Fruit fly (Drosophila melanogaster) whole organism, wandering third instar larva: ENCODE results near the gene mRpS26.

Experiments used
- Abd-B ChIP-seq: fragments of >200 bp; optimal IDR thresholded peaks from 2 replicates; lab custom pipeline; 2017; ENCODE audit warnings: missing biosample characterization, missing genetic modification characterization
- CG32264 ChIP-seq: fragments of 200-800 bp; sonication (Bioruptor generic); optimal IDR thresholded peaks from 2 replicates; lab custom pipeline; 2016; ENCODE audit warnings: missing biosample characterization, missing genetic modification characterization
- CG9705 ChIP-seq: fragments of 200-800 bp; sonication (Bioruptor generic); optimal IDR thresholded peaks from 2 replicates; lab custom pipeline; 2018; ENCODE audit warnings: missing biosample characterization, mild to moderate bottlenecking, missing genetic modification characterization
- CrebA ChIP-seq: fragments of 200-800 bp; sonication (Bioruptor generic); optimal IDR thresholded peaks from 2 replicates; lab custom pipeline; 2016; ENCODE audit warnings: missing biosample characterization, mild to moderate bottlenecking, missing genetic modification characterization, borderline replicate concordance
- Dfd ChIP-seq: fragments of >200 bp; optimal IDR thresholded peaks from 2 replicates; lab custom pipeline; 2017; ENCODE audit warnings: missing biosample characterization, missing genetic modification characterization
- Dif ChIP-seq: fragments of 200-275, 200-300 bp; sonication (Bioruptor generic); optimal IDR thresholded peaks from 2 replicates; lab custom pipeline; 2018; ENCODE audit warnings: missing biosample characterization, missing genetic modification characterization; ENCODE audit not compliant: partially characterized antibody
- GATAd ChIP-seq: sonication (Bioruptor generic); optimal IDR thresholded peaks from 2 replicates; lab custom pipeline; 2016; ENCODE audit warnings: missing biosample characterization, missing genetic modification characterization
- HLH106 ChIP-seq: fragments of 200-800 bp; optimal IDR thresholded peaks from 3 replicates; lab custom pipeline; 2019; ENCODE audit warnings: missing biosample characterization, mild to moderate bottlenecking, missing genetic modification characterization, moderate library complexity
- Hnf4 ChIP-seq: fragments of 200-800 bp; sonication (Bioruptor generic); optimal IDR thresholded peaks from 2 replicates; lab custom pipeline; 2016; ENCODE audit warnings: missing biosample characterization, mild to moderate bottlenecking, missing genetic modification characterization
- Hr78 ChIP-seq: fragments of >200 bp; optimal IDR thresholded peaks from 2 replicates; lab custom pipeline; 2017; ENCODE audit warnings: missing biosample characterization, missing genetic modification characterization
- Hr83 ChIP-seq: fragments of 200-300 bp; sonication (Bioruptor generic); optimal IDR thresholded peaks from 2 replicates; lab custom pipeline; 2016; ENCODE audit warnings: missing biosample characterization, mild to moderate bottlenecking, missing genetic modification characterization, moderate library complexity; ENCODE audit not compliant: poor library complexity, severe bottlenecking
- Jra ChIP-seq: sonication (Bioruptor generic); optimal IDR thresholded peaks from 2 replicates; lab custom pipeline; 2016; ENCODE audit warnings: missing biosample characterization, missing genetic modification characterization
- Mio ChIP-seq: sonication (Bioruptor generic); optimal IDR thresholded peaks from 2 replicates; lab custom pipeline; 2016; ENCODE audit warnings: missing biosample characterization, missing genetic modification characterization
- Myc ChIP-seq: fragments of >200 bp; optimal IDR thresholded peaks from 2 replicates; lab custom pipeline; 2017
- N ChIP-seq: fragments of >200 bp; optimal IDR thresholded peaks from 2 replicates; lab custom pipeline; 2018; ENCODE audit warnings: missing biosample characterization, missing external identifiers, missing genetic modification characterization
- OdsH ChIP-seq: fragments of 200-800 bp; sonication (Bioruptor generic); optimal IDR thresholded peaks from 2 replicates; lab custom pipeline; 2016; ENCODE audit warnings: missing biosample characterization, mild to moderate bottlenecking, missing genetic modification characterization
- Rel ChIP-seq, 2 experiments: fragments of 200-800 bp; sonication (Bioruptor generic) in 1 of 2; optimal IDR thresholded peaks; 2 replicates in 1 of 2; 3 replicates in 1 of 2; lab custom pipeline; 2016 to 2019; ENCODE audit warnings: mild to moderate bottlenecking in 2 of 2, missing biosample characterization in 2 of 2, missing genetic modification characterization in 2 of 2, moderate library complexity in 1 of 2
- Sp1 ChIP-seq: fragments of 200-800 bp; sonication (Bioruptor generic); optimal IDR thresholded peaks from 3 replicates; lab custom pipeline; 2019; ENCODE audit warnings: missing biosample characterization, mild to moderate bottlenecking, missing genetic modification characterization, moderate library complexity
- Vsx2 ChIP-seq: fragments of 200-300, 225-300 bp; sonication (Bioruptor generic); optimal IDR thresholded peaks from 2 replicates; lab custom pipeline; 2018; ENCODE audit warnings: missing biosample characterization, missing genetic modification characterization; ENCODE audit not compliant: partially characterized antibody
- br ChIP-seq: fragments of 200-800 bp; sonication (Bioruptor generic); optimal IDR thresholded peaks from 2 replicates; lab custom pipeline; 2016; ENCODE audit warnings: missing biosample characterization, missing genetic modification characterization
- brk ChIP-seq: fragments of 200-800 bp; sonication (Bioruptor generic); optimal IDR thresholded peaks from 2 replicates; lab custom pipeline; 2016; ENCODE audit warnings: missing biosample characterization, mild to moderate bottlenecking, missing genetic modification characterization
- dl ChIP-seq, 2 experiments: fragments of 175-275, 200-275 bp in 1 of 2; fragments of 200-275 bp in 1 of 2; sonication (Bioruptor generic); optimal IDR thresholded peaks; lab custom pipeline; 2018; ENCODE audit warnings: mild to moderate bottlenecking in 2 of 2, missing biosample characterization in 2 of 2, missing genetic modification characterization in 2 of 2, moderate library complexity in 2 of 2; ENCODE audit not compliant: partially characterized antibody in 2 of 2, insufficient read depth in 1 of 2
- dmrt93B ChIP-seq: fragments of 200-800 bp; sonication (Bioruptor generic); optimal IDR thresholded peaks from 2 replicates; lab custom pipeline; 2018; ENCODE audit warnings: missing biosample characterization, mild to moderate bottlenecking, missing genetic modification characterization
- dsf ChIP-seq: sonication (Bioruptor generic); optimal IDR thresholded peaks from 2 replicates; lab custom pipeline; 2016; ENCODE audit warnings: missing biosample characterization, missing genetic modification characterization, borderline replicate concordance
- ey ChIP-seq: fragments of 200-800 bp; sonication (Bioruptor generic); optimal IDR thresholded peaks from 2 replicates; lab custom pipeline; 2016; ENCODE audit warnings: missing biosample characterization, missing genetic modification characterization
- foxo ChIP-seq, 2 experiments: fragments of 200-800 bp; sonication (Bioruptor generic); optimal IDR thresholded peaks; 2 replicates in 1 of 2; 3 replicates in 1 of 2; lab custom pipeline; 2016 to 2017; ENCODE audit warnings: missing biosample characterization in 2 of 2, missing genetic modification characterization in 2 of 2
- fru ChIP-seq: fragments of 200-800 bp; sonication (Bioruptor generic); optimal IDR thresholded peaks from 3 replicates; lab custom pipeline; 2016; ENCODE audit warnings: missing biosample characterization, mild to moderate bottlenecking, missing genetic modification characterization
- h ChIP-seq: fragments of 200-800 bp; sonication (Bioruptor generic); optimal IDR thresholded peaks from 3 replicates; lab custom pipeline; 2016; ENCODE audit warnings: missing biosample characterization, mild to moderate bottlenecking, missing genetic modification characterization
- jim ChIP-seq: fragments of 175-275, 200-325 bp; sonication (Bioruptor generic); optimal IDR thresholded peaks from 2 replicates; lab custom pipeline; 2016; ENCODE audit warnings: missing biosample characterization, mild to moderate bottlenecking, missing genetic modification characterization
- lola ChIP-seq: fragments of >200 bp; optimal IDR thresholded peaks from 2 replicates; lab custom pipeline; 2017; ENCODE audit warnings: missing biosample characterization, missing genetic modification characterization
- pan ChIP-seq: fragments of >200 bp; optimal IDR thresholded peaks from 2 replicates; lab custom pipeline; 2017
- psq ChIP-seq: fragments of 200-800 bp; sonication (Bioruptor generic); optimal IDR thresholded peaks from 3 replicates; lab custom pipeline; 2017; ENCODE audit warnings: missing biosample characterization, mild to moderate bottlenecking, missing genetic modification characterization, moderate library complexity
- rgr ChIP-seq: fragments of 200-800 bp; sonication (Bioruptor generic); optimal IDR thresholded peaks from 3 replicates; lab custom pipeline; 2016; ENCODE audit warnings: missing biosample characterization, mild to moderate bottlenecking, missing genetic modification characterization
- sage ChIP-seq: fragments of 200-800 bp; sonication (Bioruptor generic); optimal IDR thresholded peaks from 2 replicates; lab custom pipeline; 2016; ENCODE audit warnings: missing biosample characterization, mild to moderate bottlenecking, missing genetic modification characterization
- sv ChIP-seq: fragments of 200-800 bp; sonication (Bioruptor generic); optimal IDR thresholded peaks from 3 replicates; lab custom pipeline; 2016; ENCODE audit warnings: missing biosample characterization, missing genetic modification characterization
- tai ChIP-seq: sonication (Bioruptor generic); optimal IDR thresholded peaks from 2 replicates; lab custom pipeline; 2016; ENCODE audit warnings: missing biosample characterization, missing genetic modification characterization
- usp ChIP-seq: fragments of >200 bp; optimal IDR thresholded peaks from 2 replicates; lab custom pipeline; 2017; ENCODE audit warnings: missing biosample characterization, missing genetic modification characterization
- woc ChIP-seq: sonication (Bioruptor generic); optimal IDR thresholded peaks from 2 replicates; lab custom pipeline; 2016; ENCODE audit warnings: missing biosample characterization, mild to moderate bottlenecking, missing genetic modification characterization

mRpS26 gene

DNA sequence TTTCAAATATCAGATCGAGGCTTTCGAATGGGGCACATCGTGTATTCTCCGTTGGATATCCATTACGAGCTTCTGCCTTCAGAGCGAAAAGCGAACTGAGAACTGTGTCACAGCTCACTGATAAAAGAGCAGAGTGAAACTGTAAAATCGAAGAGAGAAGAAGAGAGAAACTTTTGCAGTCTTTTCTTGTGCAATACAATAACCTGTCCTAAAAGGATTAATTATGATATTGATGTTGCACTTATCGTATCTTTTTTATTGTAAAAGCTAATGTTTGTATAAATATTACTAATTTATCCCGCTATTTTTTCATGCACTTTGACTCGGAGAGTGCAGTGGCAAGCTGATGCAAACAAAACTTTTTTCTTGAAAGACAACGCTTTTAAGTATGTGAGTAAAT lies 31.4 kb upstream of the mRpS26 start:
- TF ChIP-seq GATAd (GFP tag; lab: Kevin White, UChicago) (no peak), usp (no peak), fru (GFP tag; lab: Kevin White, UChicago) (no peak), ey (GFP tag; lab: Kevin White, UChicago) (no peak), lola (GFP tag; lab: Kevin White, UChicago) (no peak), N (no peak), jim (GFP tag; lab: Kevin White, UChicago) (no peak), CG9705 (no peak), sv (GFP tag; lab: Kevin White, UChicago) (no peak), Hr83 (no peak), h (no peak)
- TF ChIP-seq, all 38 proteins: peak for 0

DNA sequence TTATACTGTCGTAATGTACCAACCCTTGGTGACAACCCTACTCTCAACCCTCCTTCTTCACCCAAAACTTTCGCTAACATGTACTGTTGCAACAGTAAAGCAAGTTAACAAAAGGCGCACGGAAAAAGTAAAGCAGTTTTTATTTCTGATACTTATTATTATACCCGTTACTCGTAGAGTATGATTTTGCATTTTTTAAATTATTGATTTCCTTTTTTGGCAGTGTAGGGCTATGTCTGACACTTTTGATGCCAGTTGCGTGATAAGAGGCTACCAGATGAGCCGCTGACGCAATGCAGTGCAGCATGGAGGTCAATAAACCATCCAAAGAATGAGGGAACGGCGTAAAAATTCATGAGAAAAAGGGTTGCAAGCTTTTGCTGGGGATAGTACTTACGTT lies 30.5 kb upstream of the mRpS26 start:
- TF ChIP-seq dsf (GFP tag; lab: Kevin White, UChicago), result no peak
- no peak for TF ChIP-seq ey (GFP tag; lab: Kevin White, UChicago)
- no peak for TF ChIP-seq sage (GFP tag; lab: Kevin White, UChicago)
- no peak for TF ChIP-seq h
- TF ChIP-seq foxo (GFP tag; optimal IDR thresholded peaks at IDR 0.05; lab: Kevin White, UChicago), result no peak
- no peak for TF ChIP-seq psq (GFP tag; lab: Kevin White, UChicago)
- TF ChIP-seq CG9705, result no peak
- TF ChIP-seq dl (GFP tag; optimal IDR thresholded peaks at IDR 0.05; lab: Kevin White, UChicago; ENCODE audit: insufficient read depth in 1 of 2, partially characterized antibody in 2 of 2), result no peak
- TF ChIP-seq Rel (GFP tag; optimal IDR thresholded peaks at IDR 0.05; lab: Kevin White, UChicago), result no peak
- no peak for TF ChIP-seq Rel (tag; optimal IDR thresholded peaks at IDR 0.05; lab: Kevin White, UChicago)
- no peak for TF ChIP-seq Myc (lab: Kevin White, UChicago)
- TF ChIP-seq Dif, result no peak
- no peak for TF ChIP-seq HLH106 (tag; lab: Kevin White, UChicago)
- TF ChIP-seq woc (GFP tag; lab: Kevin White, UChicago), result no peak
- TF ChIP-seq usp, result no peak
- TF ChIP-seq Abd-B (GFP tag; lab: Kevin White, UChicago), result no peak

DNA sequence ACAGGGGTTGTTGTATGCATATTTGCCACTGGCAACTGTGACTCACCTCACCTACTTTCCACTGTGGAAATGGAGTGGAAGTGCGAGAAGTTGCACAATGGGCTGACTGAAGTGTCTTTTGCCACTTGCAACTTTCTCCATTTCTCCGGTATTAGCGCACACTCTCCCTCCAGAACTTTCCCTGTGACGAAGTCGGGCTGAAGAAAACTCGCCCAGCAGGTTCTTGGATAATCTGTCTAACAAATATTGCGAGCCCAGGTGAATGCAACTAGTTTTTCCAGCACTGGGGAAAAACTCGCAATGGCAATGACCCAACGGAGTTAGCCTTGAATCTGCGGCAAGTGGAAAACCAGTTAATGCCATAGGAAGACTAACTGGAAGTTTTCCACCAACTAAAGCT lies 29.7 kb upstream of the mRpS26 start:
- TF ChIP-seq usp (no peak), h (no peak), Sp1 (GFP tag; lab: Kevin White, UChicago) (no peak), pan (no peak)

DNA sequence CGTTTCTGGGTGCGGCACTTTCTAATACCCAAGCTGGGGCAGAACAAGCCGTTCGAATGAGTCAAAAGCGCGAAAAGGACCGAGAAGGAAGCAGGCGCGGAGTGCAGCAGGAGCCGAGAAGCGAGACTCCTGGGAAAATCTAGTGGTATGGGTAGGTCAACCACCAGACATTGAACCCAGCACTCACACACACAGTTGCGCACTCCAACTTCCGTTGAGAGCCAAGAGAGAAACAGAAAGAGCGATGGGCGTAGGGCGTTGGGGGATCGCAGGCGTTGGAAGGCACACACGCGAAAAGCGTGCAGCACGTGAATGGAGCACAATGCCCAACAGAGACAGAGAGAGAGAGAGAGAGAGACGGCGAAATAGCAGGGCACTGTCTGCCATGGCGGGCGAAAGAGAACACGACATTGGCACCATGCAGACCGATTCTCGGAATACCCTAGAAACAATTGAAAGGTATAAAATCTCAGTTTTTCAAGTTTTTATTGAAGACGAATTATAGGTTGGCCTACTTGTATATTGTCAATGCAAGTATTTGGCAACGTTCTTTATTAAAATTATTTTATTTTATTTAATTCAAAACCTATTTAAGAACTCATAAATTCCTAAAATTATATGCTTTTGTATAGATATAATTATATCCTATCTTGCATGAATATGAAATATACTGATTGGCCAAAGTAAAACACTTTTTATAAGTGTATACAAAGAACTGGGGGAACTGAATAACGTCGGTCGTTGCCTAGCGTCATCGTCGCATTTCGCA lies 28.5 kb upstream of the mRpS26 start:
- TF ChIP-seq woc (GFP tag; lab: Kevin White, UChicago) (peak; percentile 41), Mio (GFP tag; lab: Kevin White, UChicago) (no peak), HLH106 (tag; lab: Kevin White, UChicago) (peak; percentile 78), lola (GFP tag; lab: Kevin White, UChicago) (no peak), pan (no peak), fru (GFP tag; lab: Kevin White, UChicago) (peak; percentile 48), CG9705 (peak; percentile 51), sage (GFP tag; lab: Kevin White, UChicago) (no peak), CrebA (GFP tag; lab: Kevin White, UChicago) (no peak), Jra (GFP tag; lab: Kevin White, UChicago) (no peak), rgr (GFP tag; lab: Kevin White, UChicago) (peak; percentile 52), Vsx2 (GFP tag; lab: Kevin White, UChicago) (no peak), dsf (GFP tag; lab: Kevin White, UChicago) (no peak), Rel (GFP tag; optimal IDR thresholded peaks at IDR 0.05; lab: Kevin White, UChicago) (no peak), Rel (tag; optimal IDR thresholded peaks at IDR 0.05; lab: Kevin White, UChicago) (peak; percentile 6), Sp1 (GFP tag; lab: Kevin White, UChicago) (peak; percentile 81), Abd-B (GFP tag; lab: Kevin White, UChicago) (no peak), Myc (lab: Kevin White, UChicago) (no peak), GATAd (GFP tag; lab: Kevin White, UChicago) (no peak), tai (GFP tag; lab: Kevin White, UChicago) (no peak), dmrt93B (GFP tag; lab: Kevin White, UChicago) (peak; percentile 79), br (GFP tag; lab: Kevin White, UChicago) (no peak), psq (GFP tag; lab: Kevin White, UChicago) (peak; percentile 73), usp (no peak), Dfd (GFP tag; lab: Kevin White, UChicago) (no peak), Hr83 (peak; percentile 15), ey (GFP tag; lab: Kevin White, UChicago) (no peak), dl (GFP tag; optimal IDR thresholded peaks at IDR 0.05; lab: Kevin White, UChicago; ENCODE audit: insufficient read depth in 1 of 2, partially characterized antibody in 2 of 2) (peak in 1 of 2 experiments; percentile 19), N (no peak), sv (GFP tag; lab: Kevin White, UChicago) (no peak), OdsH (GFP tag; lab: Kevin White, UChicago) (peak; percentile 45), jim (GFP tag; lab: Kevin White, UChicago) (no peak), Hnf4 (GFP tag; lab: Kevin White, UChicago) (peak; percentile 5), h (peak; percentile 17), Dif (peak; percentile 56), brk (no peak), Hr78 (GFP tag; lab: Kevin White, UChicago) (no peak), CG32264 (GFP tag; lab: Kevin White, UChicago) (no peak), foxo (GFP tag; optimal IDR thresholded peaks at IDR 0.05; lab: Kevin White, UChicago) (peak in 1 of 2 experiments; percentile 69)
- TF ChIP-seq, all 38 proteins: peak for 16
